Worm (Caenorhabditis elegans): ENCODE results near the gene T19C3.2.

Gene T19C3.2

ce11 chrIII:644660-645059 is 27.3 kb upstream of the T19C3.2 start:
- TF ChIP-seq tbp1 (GFP tag; optimal IDR thresholded peaks at IDR 0.05) (no peak), F52B5.7 (tag; optimal IDR thresholded peaks at IDR 0.05) (no peak), ekl-4 (GFP tag; IDR thresholded peaks at IDR 0.05) (no peak), somi-1 (GFP tag; optimal IDR thresholded peaks at IDR 0.05) (no peak), madf-8 (GFP tag; conservative IDR thresholded peaks at IDR 0.05) (no peak), ama-1 (optimal IDR thresholded peaks at IDR 0.05) (no peak), ama-1 (GFP tag; optimal IDR thresholded peaks at IDR 0.05) (no peak), F39B2.1 (GFP tag; IDR thresholded peaks at IDR 0.05) (no peak)

- no peak for TF ChIP-seq atf-7 (tag; optimal IDR thresholded peaks at IDR 0.05)
- TF ChIP-seq lin-54 (GFP tag; optimal IDR thresholded peaks at IDR 0.05): no peak
- TF ChIP-seq nfya-1 (tag; optimal IDR thresholded peaks at IDR 0.05; ENCODE audit: borderline replicate concordance, insufficient read depth): no peak
- TF ChIP-seq attf-3 (GFP tag; conservative IDR thresholded peaks at IDR 0.05): no peak
- no peak for TF ChIP-seq sdz-38 (tag; optimal IDR thresholded peaks at IDR 0.05)
- TF ChIP-seq hlh-26 (GFP tag; conservative IDR thresholded peaks at IDR 0.05): no peak
- TF ChIP-seq F55B11.4 (tag; optimal IDR thresholded peaks at IDR 0.05; ENCODE audit: borderline replicate concordance, insufficient read depth): no peak
- TF ChIP-seq lsl-1 (GFP tag; optimal IDR thresholded peaks at IDR 0.05): no peak
These were observed 24.4 kb upstream of the T19C3.2 start, which contains the start of gene W06E11.1 for ce11 chrIII:641759-642158. W06E11.1 (plus strand) TSS chrIII:642059.

- TF ChIP-seq ama-1 (optimal IDR thresholded peaks at IDR 0.05) (no peak), ama-1 (GFP tag; optimal IDR thresholded peaks at IDR 0.05) (no peak), aptf-3 (GFP tag; IDR thresholded peaks at IDR 0.05) (no peak), madf-10 (tag; optimal IDR thresholded peaks at IDR 0.05) (peak; percentile 71), D2030.7 (GFP tag; IDR thresholded peaks at IDR 0.05) (peak; percentile 54), mel-28 (tag; optimal IDR thresholded peaks at IDR 0.05; ENCODE audit: borderline replicate concordance) (no peak), efl-1 (GFP tag; optimal IDR thresholded peaks at IDR 0.05) (no peak), egl-18 (GFP tag; IDR thresholded peaks at IDR 0.05) (no peak), snpc-1.1 (tag; optimal IDR thresholded peaks at IDR 0.05; ENCODE audit: insufficient read depth) (no peak), ceh-79 (tag; optimal IDR thresholded peaks at IDR 0.05) (no peak), unc-62 (GFP tag; optimal IDR thresholded peaks at IDR 0.05) (no peak), C17E4.6 (GFP tag; IDR thresholded peaks at IDR 0.05) (no peak), T26A5.8 (tag; optimal IDR thresholded peaks at IDR 0.05) (no peak), sea-2 (GFP tag; IDR thresholded peaks at IDR 0.05) (no peak), F49E8.2 (tag; optimal IDR thresholded peaks at IDR 0.05; ENCODE audit: insufficient read depth) (no peak), ztf-28 (GFP tag; IDR thresholded peaks at IDR 0.05) (0 out of 2 replicates have a peak, but pooled peaks have one; percentile 15), F52B5.7 (tag; optimal IDR thresholded peaks at IDR 0.05) (no peak), snpc-1.3 (tag; optimal IDR thresholded peaks at IDR 0.05; ENCODE audit: insufficient read depth) (peak; percentile 48), sptf-2 (GFP tag; optimal IDR thresholded peaks at IDR 0.05) (no peak), rcor-1 (GFP tag; IDR thresholded peaks at IDR 0.05) (no peak), Y67H2A.10 (GFP tag; conservative IDR thresholded peaks at IDR 0.05) (no peak), attf-5 (GFP tag; optimal IDR thresholded peaks at IDR 0.05) (peak; percentile 84), attf-6 (GFP tag; IDR thresholded peaks at IDR 0.05) (no peak), F39B2.1 (GFP tag; IDR thresholded peaks at IDR 0.05) (no peak), rpc-1 (optimal IDR thresholded peaks at IDR 0.05) (no peak), rpc-1 (tag; optimal IDR thresholded peaks at IDR 0.05) (no peak), dox-1 (GFP tag; IDR thresholded peaks at IDR 0.05) (peak; percentile 59), K11D2.4 (GFP tag; IDR thresholded peaks at IDR 0.05) (no peak), unc-130 (GFP tag; optimal IDR thresholded peaks at IDR 0.05) (peak; percentile 59), rec-8 (tag; optimal IDR thresholded peaks at IDR 0.05) (peak in 1 of 2 experiments; percentile 16), F57C9.4 (tag; optimal IDR thresholded peaks at IDR 0.05) (no peak), hlh-26 (GFP tag; conservative IDR thresholded peaks at IDR 0.05) (no peak), tlf-1 (GFP tag; optimal IDR thresholded peaks at IDR 0.05) (no peak), gei-17 (GFP tag; optimal IDR thresholded peaks at IDR 0.05) (no peak)
These were observed 22.9 kb upstream of the T19C3.2 start, which contains the start of the genes tag-266 and tag-267 for ce11 chrIII:640198-640803. tag-266 (minus strand) TSS chrIII:640226. tag-267 (plus strand) TSS chrIII:640790.
